Worm (Caenorhabditis elegans) whole organism, late embryonic: ENCODE results near the gene F38B7.3.

ENCODE experiments used
- C38D4.7 ChIP-seq: fragments of 200-800 bp; sonication (Bioruptor generic); optimal IDR thresholded peaks from 2 replicates; lab custom pipeline; 2018; ENCODE audit warnings: mild to moderate bottlenecking, missing genetic modification characterization, moderate library complexity, missing compliant biosample characterization
- F13H6.1 ChIP-seq: sonication (generic microtip); optimal IDR thresholded peaks from 2 replicates; lab custom pipeline; 2016; ENCODE audit warnings: missing genetic modification characterization, missing compliant biosample characterization
- K02D7.2 ChIP-seq: sonication (generic microtip); optimal IDR thresholded peaks from 2 replicates; lab custom pipeline; 2017; ENCODE audit warnings: mild to moderate bottlenecking, missing genetic modification characterization, missing compliant biosample characterization
- K09A11.1 ChIP-seq: sonication (generic microtip); optimal IDR thresholded peaks from 2 replicates; lab custom pipeline; 2017; ENCODE audit warnings: antibody characterized with exemption, mild to moderate bottlenecking, missing genetic modification characterization, missing compliant biosample characterization; ENCODE audit not compliant: insufficient read depth
- ahr-1 ChIP-seq: sonication (generic microtip); optimal IDR thresholded peaks from 2 replicates; lab custom pipeline; 2016; ENCODE audit warnings: missing genetic modification characterization, missing compliant biosample characterization
- ama-1 ChIP-seq: fragments of 150-350 bp; optimal IDR thresholded peaks from 2 replicates; lab custom pipeline; 2014
- ceh-2 ChIP-seq: sonication (generic microtip); optimal IDR thresholded peaks from 2 replicates; lab custom pipeline; 2016; ENCODE audit warnings: missing genotype, missing genetic modification characterization, missing compliant biosample characterization
- ceh-22 ChIP-seq: sonication (generic microtip); optimal IDR thresholded peaks from 2 replicates; lab custom pipeline; 2017; ENCODE audit warnings: missing biosample characterization, missing genetic modification characterization
- ceh-24 ChIP-seq: sonication (generic microtip); optimal IDR thresholded peaks from 2 replicates; lab custom pipeline; 2016; ENCODE audit warnings: mild to moderate bottlenecking, missing genetic modification characterization, missing compliant biosample characterization
- ceh-48 ChIP-seq: sonication (generic microtip); optimal IDR thresholded peaks from 2 replicates; lab custom pipeline; 2016; ENCODE audit warnings: missing genetic modification characterization, inconsistent platforms, missing compliant biosample characterization
- ceh-9 ChIP-seq: sonication (generic microtip); optimal IDR thresholded peaks from 2 replicates; lab custom pipeline; 2016; ENCODE audit warnings: mild to moderate bottlenecking, missing genetic modification characterization, inconsistent platforms, missing compliant biosample characterization
- dmd-4 ChIP-seq: sonication (generic microtip); optimal IDR thresholded peaks from 2 replicates; lab custom pipeline; 2016; ENCODE audit warnings: borderline replicate concordance, missing genetic modification characterization, missing compliant biosample characterization
- elt-4 ChIP-seq: sonication (generic microtip); optimal IDR thresholded peaks from 2 replicates; lab custom pipeline; 2016; ENCODE audit warnings: missing genetic modification characterization, missing compliant biosample characterization
- fkh-6 ChIP-seq: sonication (generic microtip); optimal IDR thresholded peaks from 2 replicates; lab custom pipeline; 2016; ENCODE audit warnings: missing genetic modification characterization, missing compliant biosample characterization
- gmeb-2 ChIP-seq: sonication (generic microtip); optimal IDR thresholded peaks from 2 replicates; lab custom pipeline; 2016; ENCODE audit warnings: missing genetic modification characterization, inconsistent platforms, missing compliant biosample characterization
- hlh-13 ChIP-seq: fragments of 200-800 bp; sonication (Bioruptor generic); optimal IDR thresholded peaks from 2 replicates; lab custom pipeline; 2018; ENCODE audit warnings: mild to moderate bottlenecking, missing genetic modification characterization, missing compliant biosample characterization
- hlh-30 ChIP-seq: sonication (generic microtip); optimal IDR thresholded peaks from 2 replicates; lab custom pipeline; 2017; ENCODE audit warnings: antibody characterized with exemption, missing genetic modification characterization, missing compliant biosample characterization; ENCODE audit not compliant: insufficient read depth
- hlh-6 ChIP-seq: sonication (generic microtip); optimal IDR thresholded peaks from 2 replicates; lab custom pipeline; 2016; ENCODE audit warnings: missing genotype, missing genetic modification characterization, missing compliant biosample characterization
- hlh-8 ChIP-seq: sonication (generic microtip); optimal IDR thresholded peaks from 2 replicates; lab custom pipeline; 2016; ENCODE audit warnings: missing genotype, missing genetic modification characterization, missing compliant biosample characterization
- lin-11 ChIP-seq: fragments of 200-800 bp; sonication (Bioruptor generic); optimal IDR thresholded peaks from 2 replicates; lab custom pipeline; 2018; ENCODE audit warnings: mild to moderate bottlenecking, missing genetic modification characterization, missing compliant biosample characterization
- nfya-1 ChIP-seq: sonication (generic microtip); optimal IDR thresholded peaks from 2 replicates; lab custom pipeline; 2017; ENCODE audit warnings: missing genetic modification characterization, mild to moderate bottlenecking, missing compliant biosample characterization, antibody characterized with exemption, moderate library complexity
- nhr-11 ChIP-seq: fragments of 150-350 bp; optimal IDR thresholded peaks from 2 replicates; lab custom pipeline; 2014; ENCODE audit warnings: missing biosample characterization, missing genetic modification characterization
- odd-2 ChIP-seq: sonication (generic microtip); optimal IDR thresholded peaks from 2 replicates; lab custom pipeline; 2017; ENCODE audit warnings: antibody characterized with exemption, mild to moderate bottlenecking, missing genetic modification characterization, missing compliant biosample characterization
- pat-9 ChIP-seq: fragments of 200-800 bp; sonication (Bioruptor generic); optimal IDR thresholded peaks from 2 replicates; lab custom pipeline; 2018; ENCODE audit warnings: mild to moderate bottlenecking, missing genetic modification characterization, moderate library complexity, missing compliant biosample characterization
- pha-2 ChIP-seq: sonication (generic microtip); optimal IDR thresholded peaks from 2 replicates; lab custom pipeline; 2017; ENCODE audit warnings: mild to moderate bottlenecking, missing genetic modification characterization, missing compliant biosample characterization
- pros-1 ChIP-seq: fragments of 150-350 bp; optimal IDR thresholded peaks from 2 replicates; lab custom pipeline; 2014; ENCODE audit warnings: missing biosample characterization, missing genetic modification reagents, missing genetic modification characterization
- ref-2 ChIP-seq: sonication (generic microtip); optimal IDR thresholded peaks from 2 replicates; lab custom pipeline; 2016; ENCODE audit warnings: missing genetic modification characterization, missing compliant biosample characterization
- sox-4 ChIP-seq: sonication (generic microtip); optimal IDR thresholded peaks from 2 replicates; lab custom pipeline; 2017; ENCODE audit warnings: mild to moderate bottlenecking, missing genetic modification characterization, inconsistent platforms, missing compliant biosample characterization
- tbx-7 ChIP-seq: sonication (generic microtip); optimal IDR thresholded peaks from 2 replicates; lab custom pipeline; 2016; ENCODE audit warnings: missing genotype, missing genetic modification characterization, missing compliant biosample characterization
- unc-3 ChIP-seq, 2 experiments: fragments of 200-800 bp in 1 of 2; sonication (Bioruptor generic) in 1 of 2; sonication (generic microtip) in 1 of 2; conservative IDR thresholded peaks in 1 of 2; optimal IDR thresholded peaks in 1 of 2; 2 replicates each; pipeline versions ENCODE4 v1.3.6 to Lab custom; 2016 to 2022; ENCODE audit warnings: missing compliant biosample characterization in 2 of 2, missing genetic modification characterization in 2 of 2, missing genetic modification reagents in 1 of 2
- unc-42 ChIP-seq: sonication (generic microtip); optimal IDR thresholded peaks from 2 replicates; lab custom pipeline; 2016; ENCODE audit warnings: missing genotype, missing genetic modification characterization, missing compliant biosample characterization
- unc-55 ChIP-seq: sonication (generic microtip); optimal IDR thresholded peaks from 2 replicates; lab custom pipeline; 2017; ENCODE audit warnings: missing biosample characterization, missing genetic modification reagents, missing genetic modification characterization
- zip-5 ChIP-seq: sonication (generic microtip); optimal IDR thresholded peaks from 2 replicates; lab custom pipeline; 2016; ENCODE audit warnings: missing genetic modification characterization, missing compliant biosample characterization
- ztf-16 ChIP-seq: sonication (generic microtip); optimal IDR thresholded peaks from 2 replicates; lab custom pipeline; 2017; ENCODE audit warnings: missing genetic modification characterization, missing compliant biosample characterization

F38B7.3 gene

ce11 chrV:11521448-11521847 is 27.5 kb upstream of the F38B7.3 start, which contains the start of gene pafo-1 (continued):
- no peak for TF ChIP-seq nhr-11 (tag; lab: Kevin White, UChicago)
- TF ChIP-seq sox-4 (tag; lab: Kevin White, UChicago) = peak; percentile 34
- peak; percentile 9 for TF ChIP-seq zip-5 (tag; lab: Kevin White, UChicago)
- TF ChIP-seq pros-1 (tag; lab: Kevin White, UChicago) = no peak
- no peak for TF ChIP-seq ceh-22 (tag; lab: Kevin White, UChicago)
- no peak for TF ChIP-seq dmd-4
- TF ChIP-seq K09A11.1 (tag; lab: Kevin White, UChicago) = peak; percentile 33
- peak; percentile 57 for TF ChIP-seq ztf-16 (tag; lab: Kevin White, UChicago)
- peak; percentile 32 for TF ChIP-seq pat-9 (tag; lab: Kevin White, UChicago)
- TF ChIP-seq unc-42 = no peak
- no peak for TF ChIP-seq ama-1 (lab: Kevin White, UChicago)
- no peak for TF ChIP-seq pha-2
- no peak for TF ChIP-seq fkh-6 (tag; lab: Kevin White, UChicago)
- TF ChIP-seq tbx-7 = peak; percentile 16

- TF ChIP-seq lin-11 (no peak), ceh-9 (no peak), nfya-1 (tag; lab: Kevin White, UChicago) (peak; percentile 59)
Measured at ce11 chrV:11525338-11525737, 23.6 kb upstream of the F38B7.3 start.

ce11 chrV:11526927-11527491 is 21.9 kb upstream of the F38B7.3 start:
- no peak for TF ChIP-seq ceh-22 (tag; lab: Kevin White, UChicago)
- TF ChIP-seq hlh-6 (tag; lab: Kevin White, UChicago) = no peak
- no peak for TF ChIP-seq K09A11.1 (tag; lab: Kevin White, UChicago)
- no peak for TF ChIP-seq ama-1 (lab: Kevin White, UChicago)
- TF ChIP-seq hlh-8 (tag; lab: Kevin White, UChicago) = no peak
- TF ChIP-seq ceh-2 = no peak
- TF ChIP-seq odd-2 (tag; lab: Kevin White, UChicago) = no peak
- no peak for TF ChIP-seq pros-1 (tag; lab: Kevin White, UChicago)
- TF ChIP-seq unc-3 (GFP tag; conservative IDR thresholded peaks at IDR 0.05; lab: Robert Waterston, UW) = no peak
- no peak for TF ChIP-seq unc-3 (tag; optimal IDR thresholded peaks at IDR 0.05; lab: Kevin White, UChicago)
- no peak for TF ChIP-seq ceh-48
- no peak for TF ChIP-seq zip-5 (tag; lab: Kevin White, UChicago)
- TF ChIP-seq F13H6.1 (tag; lab: Kevin White, UChicago) = no peak
- TF ChIP-seq ceh-24 = no peak
- TF ChIP-seq C38D4.7 (GFP tag; lab: Kevin White, UChicago) = no peak
- TF ChIP-seq unc-55 = no peak
- no peak for TF ChIP-seq pha-2

- TF ChIP-seq K02D7.2 (tag; lab: Kevin White, UChicago) (no peak), gmeb-2 (tag; lab: Kevin White, UChicago) (no peak), hlh-8 (tag; lab: Kevin White, UChicago) (no peak), pros-1 (tag; lab: Kevin White, UChicago) (no peak), hlh-13 (GFP tag; lab: Kevin White, UChicago) (no peak)
Measured at ce11 chrV:11527531-11527930, 21.4 kb upstream of the F38B7.3 start, which contains the start of gene ccch-1. Gene ccch-1 (plus strand): TSS chrV:11527831.

- TF ChIP-seq zip-5 (tag; lab: Kevin White, UChicago) = no peak
- no peak for TF ChIP-seq hlh-13 (GFP tag; lab: Kevin White, UChicago)
- TF ChIP-seq odd-2 (tag; lab: Kevin White, UChicago) = no peak
- TF ChIP-seq elt-4 = no peak
- TF ChIP-seq hlh-30 (tag; lab: Kevin White, UChicago) = peak; percentile 63
- TF ChIP-seq ref-2 (tag; lab: Kevin White, UChicago) = peak; percentile 14
- no peak for TF ChIP-seq ahr-1 (tag; lab: Kevin White, UChicago)
- peak; percentile 71 for TF ChIP-seq hlh-8 (tag; lab: Kevin White, UChicago)
- TF ChIP-seq lin-11 = no peak
- no peak for TF ChIP-seq pha-2
Measured at ce11 chrV:11528633-11529327, 20.1 kb upstream of the F38B7.3 start.
